Worm (Caenorhabditis elegans) whole organism, midembryonic: ENCODE results near the gene F07G6.12.

Experiments
- T22C8.4 ChIP-seq: fragments of 200-800 bp; sonication (Bioruptor generic); IDR thresholded peaks from 2 replicates; pipeline ENCODE4 v1.3.6; 2022; ENCODE audit warnings: missing genetic modification characterization, missing compliant biosample characterization
- cog-1 ChIP-seq: sonication (generic microtip); optimal IDR thresholded peaks from 2 replicates; lab custom pipeline; 2016; ENCODE audit warnings: missing genetic modification characterization, missing compliant biosample characterization
- flt-1 ChIP-seq: fragments of 200-800 bp; sonication (Bioruptor generic); IDR thresholded peaks from 2 replicates; pipeline ENCODE4 v1.3.6; 2022; ENCODE audit warnings: missing genetic modification characterization, missing compliant biosample characterization
- klf-2 ChIP-seq: fragments of 200-800 bp; sonication (Bioruptor generic); conservative IDR thresholded peaks from 2 replicates; pipeline ENCODE4 v1.3.6; 2022; ENCODE audit warnings: missing genetic modification reagents, missing genetic modification characterization, missing compliant biosample characterization
- med-1 ChIP-seq: sonication (generic microtip); optimal IDR thresholded peaks from 2 replicates; lab custom pipeline; 2017; ENCODE audit warnings: missing genetic modification characterization, mild to moderate bottlenecking, missing compliant biosample characterization, antibody characterized with exemption, missing genetic modification reagents; ENCODE audit not compliant: insufficient read depth
- ztf-23 ChIP-seq: fragments of 200-800 bp; sonication (Bioruptor generic); IDR thresholded peaks from 2 replicates; pipeline ENCODE4 v1.3.6; 2022; ENCODE audit warnings: missing genetic modification reagents, missing genetic modification characterization, missing compliant biosample characterization
- ztf-29 ChIP-seq: fragments of 200-800 bp; sonication (Bioruptor generic); IDR thresholded peaks from 2 replicates; pipeline ENCODE4 v1.3.6; 2022; ENCODE audit warnings: missing genetic modification reagents, missing genetic modification characterization, missing compliant biosample characterization

ce11 chrX:1735941-1736340 is at the start of gene F07G6.12:
- TF ChIP-seq ztf-29 (GFP tag; lab: Robert Waterston, UW) (no peak), T22C8.4 (no peak), cog-1 (no peak), flt-1 (no peak), klf-2 (no peak), ztf-23 (GFP tag; lab: Robert Waterston, UW) (no peak), med-1 (no peak)
